Fruit fly (Drosophila melanogaster) whole organism: ENCODE data around the gene CG6628.

ENCODE experiments used
- CG8478 ChIP-seq: fragments of >200 bp; optimal IDR thresholded peaks from 2 replicates; lab custom pipeline; 2018; ENCODE audit warnings: inconsistent platforms
- EcR ChIP-seq, 2 experiments: fragments of >200 bp; optimal IDR thresholded peaks; 2 replicates each; lab custom pipeline; 2017; ENCODE audit warnings: missing biosample characterization in 2 of 2, missing genetic modification characterization in 2 of 2, missing genetic modification reagents in 2 of 2
- psq ChIP-seq: fragments of >200 bp; optimal IDR thresholded peaks from 2 replicates; lab custom pipeline; 2017
- usp ChIP-seq: fragments of >200 bp; optimal IDR thresholded peaks from 2 replicates; lab custom pipeline; 2017; ENCODE audit warnings: missing biosample characterization, missing genetic modification characterization, mixed read lengths

- no peak for TF ChIP-seq psq (lab: Kevin White, UChicago)
- no peak for TF ChIP-seq CG8478 (lab: Kevin White, UChicago)
- no peak for TF ChIP-seq usp (GFP tag; lab: Kevin White, UChicago)
- no peak for TF ChIP-seq EcR (GFP tag; optimal IDR thresholded peaks at IDR 0.05; lab: Kevin White, UChicago)
Measured at dm6 chr3L:10197360-10197759, 30.5 kb upstream of the CG6628 start.
